Fruit fly (Drosophila melanogaster): Measurements from ENCODE around the gene CG9628.

DNA sequence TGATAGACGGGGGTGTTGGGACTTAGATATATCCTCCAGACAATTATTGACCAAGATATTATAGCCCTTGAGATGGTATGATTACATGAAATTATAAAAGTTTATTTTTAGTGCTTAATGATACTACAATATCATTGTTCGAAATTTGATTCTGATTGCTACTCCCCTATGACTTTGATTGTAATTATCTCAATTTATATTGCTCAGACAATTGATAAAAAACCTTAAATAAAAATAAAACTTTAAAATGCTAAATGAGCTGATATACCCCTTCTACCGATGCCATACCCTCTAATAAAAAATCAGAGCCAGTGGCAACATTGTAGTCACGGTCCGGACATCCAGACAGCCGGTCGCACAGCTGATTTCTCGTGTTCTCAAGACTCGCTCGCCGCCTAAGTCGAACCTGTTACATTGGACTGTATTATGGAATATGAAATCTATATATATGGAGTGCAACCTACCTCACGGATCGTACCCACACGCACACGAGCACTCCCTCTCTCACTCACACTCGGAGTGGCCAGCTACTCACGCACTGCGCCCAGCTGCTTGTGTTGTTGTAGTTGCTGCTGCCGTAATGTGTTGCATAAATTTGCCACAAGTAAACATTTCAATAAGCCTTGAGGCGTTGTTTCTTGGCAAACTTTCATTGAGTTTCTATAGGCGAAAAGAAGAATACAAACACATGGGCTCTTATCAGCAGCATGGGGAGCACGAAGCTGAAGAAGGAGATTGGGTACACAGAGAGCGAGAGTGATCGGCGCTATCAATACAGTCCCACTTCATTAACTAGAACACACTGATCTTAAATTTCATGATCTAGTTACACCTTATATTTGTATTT is 9.4 kb upstream of the CG9628 start:
- no peak for TF ChIP-seq CG8478 (optimal IDR thresholded peaks at IDR 0.05)
- no peak for TF ChIP-seq pan (optimal IDR thresholded peaks at IDR 0.05)
- TF ChIP-seq Dll (optimal IDR thresholded peaks at IDR 0.05), result no peak
